Fruit fly (Drosophila melanogaster) whole organism, prepupa: ENCODE measurements around the gene Ubi-p5E.

Source experiments
- CG32006 ChIP-seq: fragments of 200-800 bp; sonication (Bioruptor generic); optimal IDR thresholded peaks from 3 replicates; lab custom pipeline; 2017; ENCODE audit warnings: missing biosample characterization, mild to moderate bottlenecking, missing genetic modification characterization
- CG9139 ChIP-seq: fragments of 200-800 bp; sonication (Bioruptor generic); optimal IDR thresholded peaks from 3 replicates; lab custom pipeline; 2017; ENCODE audit warnings: missing biosample characterization, mild to moderate bottlenecking, missing genetic modification characterization
- Lpt ChIP-seq: fragments of 200-800 bp; sonication (Bioruptor generic); optimal IDR thresholded peaks from 3 replicates; lab custom pipeline; 2016; ENCODE audit warnings: missing biosample characterization, missing genetic modification characterization
- Met ChIP-seq: fragments of 200-800 bp; sonication (Bioruptor generic); optimal IDR thresholded peaks from 3 replicates; lab custom pipeline; 2016; ENCODE audit warnings: missing biosample characterization, missing genetic modification characterization
- Sox102F ChIP-seq: fragments of 200-800 bp; sonication (Bioruptor generic); optimal IDR thresholded peaks from 2 replicates; lab custom pipeline; 2016; ENCODE audit warnings: missing biosample characterization, mild to moderate bottlenecking, missing genetic modification characterization

- peak; percentile 73 for TF ChIP-seq CG9139
- peak; percentile 91 for TF ChIP-seq Met (GFP tag; lab: Kevin White, UChicago)
- TF ChIP-seq CG32006 = peak; percentile 98
- peak; percentile 97 for TF ChIP-seq Lpt (GFP tag; lab: Kevin White, UChicago)
- peak; percentile 91 for TF ChIP-seq Sox102F (GFP tag; lab: Kevin White, UChicago)
Observed at dm6 chrX:6265456-6265877, 14.0 kb downstream of the Ubi-p5E start.
